Fruit fly (Drosophila melanogaster): ENCODE results near the gene cDIP.

Gene cDIP

dm6 chr3R:21111046-21111480 lies 49.8 kb downstream of the cDIP start, which contains the start of gene Rab11 (continued):
- TF ChIP-seq pnt (GFP tag; optimal IDR thresholded peaks at IDR 0.05) (no peak), BEAF-32 (GFP tag; optimal IDR thresholded peaks at IDR 0.05) (peak; percentile 93), gsb (GFP tag; IDR thresholded peaks at IDR 0.05) (no peak), schlank (tag; optimal IDR thresholded peaks at IDR 0.05) (no peak), CG4854 (GFP tag; optimal IDR thresholded peaks at IDR 0.05) (peak; percentile 8), CG15601 (tag; optimal IDR thresholded peaks at IDR 0.05) (peak; percentile 26), fru (optimal IDR thresholded peaks at IDR 0.05) (no peak), Scr (GFP tag; IDR thresholded peaks at IDR 0.05; ENCODE audit: partially characterized antibody) (peak; percentile 94), tup (GFP tag; optimal IDR thresholded peaks at IDR 0.05) (no peak), CG6854 (GFP tag; optimal IDR thresholded peaks at IDR 0.05) (no peak), vnd (GFP tag; IDR thresholded peaks at IDR 0.05; ENCODE audit: partially characterized antibody) (peak; percentile 91), CG15073 (GFP tag; optimal IDR thresholded peaks at IDR 0.05) (no peak), pzg (GFP tag; optimal IDR thresholded peaks at IDR 0.05) (peak; percentile 58), B-H2 (GFP tag; optimal IDR thresholded peaks at IDR 0.05) (peak; percentile 49), CG14710 (tag; optimal IDR thresholded peaks at IDR 0.05) (peak; percentile 79), nom (GFP tag; optimal IDR thresholded peaks at IDR 0.05) (no peak), CG34224 (GFP tag; IDR thresholded peaks at IDR 0.05; ENCODE audit: partially characterized antibody) (peak; percentile 87), CG5245 (GFP tag; optimal IDR thresholded peaks at IDR 0.05) (no peak), Sry-δ (GFP tag; optimal IDR thresholded peaks at IDR 0.05) (peak; percentile 91), CG32767 (GFP tag; IDR thresholded peaks at IDR 0.05) (no peak), vfl (GFP tag; optimal IDR thresholded peaks at IDR 0.05) (no peak), Rfx (GFP tag; IDR thresholded peaks at IDR 0.05) (peak; percentile 49), hth (optimal IDR thresholded peaks at IDR 0.05) (no peak), CG11560 (tag; IDR thresholded peaks at IDR 0.05) (no peak), Dip3 (GFP tag; optimal IDR thresholded peaks at IDR 0.05) (peak; percentile 3), Ssrp (tag; optimal IDR thresholded peaks at IDR 0.05) (peak; percentile 12), exex (tag; optimal IDR thresholded peaks at IDR 0.05) (peak; percentile 51), CG13123 (GFP tag; optimal IDR thresholded peaks at IDR 0.05) (no peak), Abd-B (GFP tag; optimal IDR thresholded peaks at IDR 0.05) (peak; percentile 66), NFAT (GFP tag; IDR thresholded peaks at IDR 0.05) (peak; percentile 43; the same call in 1 of the 2 replicates), ac (GFP tag; optimal IDR thresholded peaks at IDR 0.05) (no peak), repo (GFP tag; optimal IDR thresholded peaks at IDR 0.05) (no peak), CG42726 (GFP tag; IDR thresholded peaks at IDR 0.05; ENCODE audit: partially characterized antibody) (peak; percentile 34; the same call in 1 of the 2 replicates), Oaz (GFP tag; IDR thresholded peaks at IDR 0.05) (0 out of 2 replicates have a peak, but pooled peaks have one; percentile 9), CG9817 (tag; optimal IDR thresholded peaks at IDR 0.05) (peak; percentile 40), CG2678 (tag; optimal IDR thresholded peaks at IDR 0.05) (peak; percentile 68), CG9876 (GFP tag; optimal IDR thresholded peaks at IDR 0.05) (no peak), H15 (GFP tag; IDR thresholded peaks at IDR 0.05) (no peak), CG7839 (tag; optimal IDR thresholded peaks at IDR 0.05) (peak; percentile 54), Dref (GFP tag; IDR thresholded peaks at IDR 0.05) (peak; percentile 67), CG10565 (GFP tag; optimal IDR thresholded peaks at IDR 0.05) (no peak), Neu2 (GFP tag; optimal IDR thresholded peaks at IDR 0.05; ENCODE audit: borderline replicate concordance) (no peak), ERR (GFP tag; optimal IDR thresholded peaks at IDR 0.05) (peak; percentile 10), sima (GFP tag; optimal IDR thresholded peaks at IDR 0.05) (no peak), CG30431 (GFP tag; optimal IDR thresholded peaks at IDR 0.05) (no peak), Hr3 (GFP tag; optimal IDR thresholded peaks at IDR 0.05) (peak; percentile 57), CG17361 (GFP tag; IDR thresholded peaks at IDR 0.05) (peak; percentile 68; the same call in 2 of the 3 replicates), abd-A (tag; optimal IDR thresholded peaks at IDR 0.05) (no peak), bowl (GFP tag; IDR thresholded peaks at IDR 0.05) (no peak), sisA (GFP tag; IDR thresholded peaks at IDR 0.05) (peak; percentile 34; the same call in 1 of the 2 replicates), CG1024 (GFP tag; IDR thresholded peaks at IDR 0.05) (no peak)

All from whole organism, embryonic.